Fruit fly (Drosophila melanogaster): ENCODE data around the gene CG7457.

CG7457 gene

dm6 chr3L:7695554-7695953 is 30.7 kb downstream of the CG7457 start, which contains the start of gene CG44195:
Gene CG44195, minus strand, starts transcription at chr3L:7695654.
- TF ChIP-seq brk (GFP tag; optimal IDR thresholded peaks at IDR 0.05) = no peak
- no peak for TF ChIP-seq Hnf4 (GFP tag; optimal IDR thresholded peaks at IDR 0.05)
- no peak for TF ChIP-seq Mio (GFP tag; optimal IDR thresholded peaks at IDR 0.05)
- no peak for TF ChIP-seq Dfd (GFP tag; optimal IDR thresholded peaks at IDR 0.05)
- no peak for TF ChIP-seq br (GFP tag; optimal IDR thresholded peaks at IDR 0.05)
- no peak for TF ChIP-seq HLH106 (tag; optimal IDR thresholded peaks at IDR 0.05)
- no peak for TF ChIP-seq Jra (GFP tag; optimal IDR thresholded peaks at IDR 0.05)
- TF ChIP-seq lola (GFP tag; optimal IDR thresholded peaks at IDR 0.05) = no peak
- TF ChIP-seq CG32264 (GFP tag; optimal IDR thresholded peaks at IDR 0.05) = no peak
